Worm (Caenorhabditis elegans) whole organism, L1 larva: ENCODE data around the gene pap-2.

Experiments
- alr-1 ChIP-seq: fragments of 200-800 bp; sonication (Bioruptor generic); optimal IDR thresholded peaks from 2 replicates; lab custom pipeline; 2018; ENCODE audit warnings: borderline replicate concordance, mild to moderate bottlenecking, missing genetic modification characterization, missing compliant biosample characterization
- ama-1 ChIP-seq: fragments of 150-350 bp; optimal IDR thresholded peaks from 2 replicates; lab custom pipeline; 2014
- egl-13 ChIP-seq: sonication (generic microtip); optimal IDR thresholded peaks from 2 replicates; lab custom pipeline; 2016; ENCODE audit warnings: missing genotype, missing genetic modification reagents, missing genetic modification characterization, missing compliant biosample characterization
- egl-27 ChIP-seq, 2 experiments: fragments of 150-350 bp in 1 of 2; sonication (generic microtip); optimal IDR thresholded peaks; 3 replicates each; lab custom pipeline; 2017 to 2018; ENCODE audit warnings: missing biosample characterization in 2 of 2, missing genetic modification characterization in 2 of 2, missing genetic modification reagents in 2 of 2
- jun-1 ChIP-seq: fragments of 150-350 bp; optimal IDR thresholded peaks from 2 replicates; lab custom pipeline; 2014; ENCODE audit warnings: missing biosample characterization, missing genetic modification reagents, missing genetic modification characterization
- mdl-1 ChIP-seq, 2 experiments: fragments of 150-350 bp; optimal IDR thresholded peaks; 2 replicates each; lab custom pipeline; 2014 to 2017; ENCODE audit warnings: missing biosample characterization in 2 of 2, missing genetic modification characterization in 2 of 2, inconsistent platforms in 1 of 2
- nhr-28 ChIP-seq: fragments of 150-350 bp; optimal IDR thresholded peaks from 2 replicates; lab custom pipeline; 2014; ENCODE audit warnings: missing biosample characterization, missing genetic modification characterization
- nhr-47 ChIP-seq: sonication (generic microtip); optimal IDR thresholded peaks from 2 replicates; lab custom pipeline; 2016; ENCODE audit warnings: mild to moderate bottlenecking, missing genetic modification characterization, moderate library complexity, missing compliant biosample characterization
- nhr-77 ChIP-seq: fragments of 150-350 bp; optimal IDR thresholded peaks from 2 replicates; lab custom pipeline; 2014; ENCODE audit warnings: missing biosample characterization, missing genetic modification characterization
- unc-130 ChIP-seq: fragments of 150-350 bp; optimal IDR thresholded peaks from 2 replicates; lab custom pipeline; 2017; ENCODE audit warnings: missing biosample characterization, missing genetic modification characterization, inconsistent platforms
- ztf-4 ChIP-seq: fragments of 150-350 bp; optimal IDR thresholded peaks from 2 replicates; lab custom pipeline; 2014; ENCODE audit warnings: missing biosample characterization, missing genetic modification characterization

DNA sequence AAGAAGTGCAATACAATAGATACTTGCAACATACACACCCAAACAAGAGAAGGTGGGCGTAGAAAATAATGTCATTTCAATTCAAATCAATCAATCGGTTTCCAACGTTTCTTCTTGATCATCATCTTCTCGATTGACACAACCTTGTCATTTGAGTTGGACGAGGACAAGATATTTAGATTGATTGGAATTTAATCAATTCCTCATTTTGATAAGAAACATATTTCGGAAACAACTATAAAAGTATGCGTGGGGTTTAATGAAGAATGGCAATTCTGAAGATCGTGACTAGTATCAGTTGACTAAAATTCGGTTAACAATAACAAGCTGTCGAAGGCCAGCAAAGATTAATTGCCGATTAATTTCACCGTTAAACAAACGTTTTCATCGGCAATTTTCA, 11.4 kb upstream of the pap-2 start:
- no peak for TF ChIP-seq nhr-77 (tag; lab: Kevin White, UChicago)
- TF ChIP-seq ztf-4, result no peak
- TF ChIP-seq alr-1 (tag; lab: Kevin White, UChicago), result no peak
- TF ChIP-seq egl-27 (tag; optimal IDR thresholded peaks at IDR 0.05; lab: Kevin White, UChicago), result no peak
- no peak for TF ChIP-seq nhr-28 (tag; lab: Kevin White, UChicago)
- no peak for TF ChIP-seq nhr-47 (tag; lab: Kevin White, UChicago)
- peak; percentile 51 for TF ChIP-seq unc-130 (tag; lab: Kevin White, UChicago)
- no peak for TF ChIP-seq jun-1
- no peak for TF ChIP-seq ama-1 (lab: Kevin White, UChicago)
- no peak for TF ChIP-seq egl-13 (tag; lab: Kevin White, UChicago)
- TF ChIP-seq mdl-1 (tag; optimal IDR thresholded peaks at IDR 0.05; lab: Kevin White, UChicago), result no peak
